Fruit fly (Drosophila melanogaster) S2 (cell line): Measurements from ENCODE around the gene CG12692.

ENCODE experiments used
- CG8478 ChIP-seq: fragments of >200 bp; optimal IDR thresholded peaks from 2 replicates; lab custom pipeline; 2018
- CTCF ChIP-seq, 2 experiments: fragments of >200 bp; optimal IDR thresholded peaks; 2 replicates each; lab custom pipeline; 2018

The CG12692 gene

DNA sequence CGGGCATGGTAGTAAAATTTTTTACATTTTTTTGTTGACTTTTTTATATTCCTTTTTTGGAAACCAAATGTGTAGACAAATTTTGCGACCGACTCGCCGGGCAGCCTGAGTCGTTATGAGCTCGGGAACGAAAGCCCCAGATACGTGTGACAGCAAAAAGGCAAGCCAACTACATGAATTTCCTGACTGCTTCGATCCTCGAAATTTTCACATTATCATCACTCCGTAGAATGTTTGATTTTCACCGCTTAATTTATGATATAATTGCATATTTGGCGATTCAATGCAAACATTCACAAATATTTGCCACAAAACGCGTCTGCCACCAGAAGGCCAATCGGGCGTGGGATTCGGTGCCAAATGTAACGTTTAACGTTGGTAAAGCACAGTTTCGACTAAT lies 25.2 kb downstream of the CG12692 start, which contains the start of gene CG15577:
Gene CG15577, minus strand, starts transcription at position 101 of the 400 bp plus-strand sequence.
- TF ChIP-seq CG8478 (no peak), CTCF (optimal IDR thresholded peaks at IDR 0.05; lab: Kevin White, UChicago) (no peak)

DNA sequence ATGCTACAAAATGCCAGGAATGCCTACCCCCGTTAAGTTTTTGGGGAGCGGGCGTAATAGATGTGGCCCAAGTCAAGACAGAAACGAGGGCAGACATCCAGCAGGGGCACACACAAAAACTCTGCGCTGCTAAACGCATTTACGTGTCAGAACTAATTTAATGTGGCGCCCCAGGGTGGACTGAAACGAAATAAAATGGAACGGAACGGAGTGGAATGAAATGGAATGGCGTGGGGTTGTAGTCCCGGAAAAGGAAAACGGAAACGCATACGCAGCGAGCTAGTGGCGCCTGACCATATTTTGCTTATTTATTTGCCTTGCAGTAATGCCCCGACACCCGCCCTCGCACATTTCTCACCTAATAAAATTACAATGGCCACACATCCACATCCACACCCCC lies 28.6 kb downstream of the CG12692 start:
- TF ChIP-seq CG8478 (no peak), CTCF (optimal IDR thresholded peaks at IDR 0.05; lab: Kevin White, UChicago) (no peak)

DNA sequence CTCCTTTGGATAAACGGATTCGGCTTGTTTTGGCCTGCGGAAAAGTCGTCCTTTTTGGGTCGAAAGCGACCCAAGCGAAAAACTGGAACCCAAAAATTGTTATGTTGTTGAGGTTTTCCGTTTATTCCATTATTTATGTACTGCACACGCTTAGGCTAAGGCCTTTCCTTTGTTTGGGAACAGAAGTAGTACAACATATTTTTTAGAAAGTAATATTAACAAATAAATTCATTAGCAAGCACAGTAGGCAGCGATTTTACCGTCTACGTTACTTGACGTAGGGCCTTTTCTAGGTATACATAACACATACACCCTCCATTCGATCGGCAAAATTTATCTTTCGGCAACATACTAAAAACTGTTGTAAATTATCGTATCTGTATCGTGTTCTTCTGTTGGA lies 33.7 kb downstream of the CG12692 start, which contains the start of gene CG15572:
Gene CG15572, plus strand, starts transcription at position 301 of the 400 bp plus-strand sequence.
- TF ChIP-seq CG8478 (no peak), CTCF (optimal IDR thresholded peaks at IDR 0.05; lab: Kevin White, UChicago) (no peak)

DNA sequence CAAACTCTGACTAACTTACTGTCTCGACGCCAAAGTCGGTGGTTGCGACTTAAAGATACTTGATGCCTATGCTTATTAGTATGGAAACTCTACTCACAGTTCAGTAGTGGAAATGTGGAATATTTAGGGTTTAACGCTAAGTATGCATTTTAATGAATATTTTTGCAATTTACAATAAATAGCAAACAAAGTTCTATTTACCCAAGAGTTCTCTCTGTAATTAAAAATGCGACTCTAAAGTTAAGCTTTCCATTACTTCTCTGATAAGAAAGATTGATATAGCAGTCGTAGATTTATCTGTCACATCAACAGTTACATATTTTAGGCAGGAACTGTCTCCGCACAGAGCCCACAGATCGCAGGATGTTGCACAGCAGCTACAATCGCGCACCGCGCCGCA lies 36.3 kb downstream of the CG12692 start, which contains the start of gene CG12691:
Gene CG12691, plus strand, starts transcription at position 301 of the 400 bp plus-strand sequence.
- TF ChIP-seq CTCF (optimal IDR thresholded peaks at IDR 0.05; lab: Kevin White, UChicago) (no peak), CG8478 (no peak)

DNA sequence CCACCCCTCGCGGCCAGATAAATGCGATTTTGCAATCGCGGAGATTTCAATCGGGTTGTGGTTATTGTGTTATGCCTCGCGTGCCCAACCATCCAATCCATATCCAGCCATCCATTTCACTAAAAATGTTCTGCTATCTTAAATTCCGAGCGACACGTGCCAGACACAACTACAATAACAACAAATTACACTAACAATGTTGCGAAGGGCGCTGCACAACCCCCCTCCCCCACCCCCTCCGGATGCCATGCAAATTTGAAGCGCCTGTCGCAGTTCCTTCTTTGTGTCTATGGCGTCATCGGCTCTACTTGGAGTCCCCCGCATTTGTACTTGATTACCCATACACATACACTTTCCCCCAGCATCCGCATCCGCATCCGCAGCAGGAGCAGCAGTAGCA lies 36.8 kb downstream of the CG12692 start:
- TF ChIP-seq CTCF (optimal IDR thresholded peaks at IDR 0.05; lab: Kevin White, UChicago), result no peak
- no peak for TF ChIP-seq CG8478

DNA sequence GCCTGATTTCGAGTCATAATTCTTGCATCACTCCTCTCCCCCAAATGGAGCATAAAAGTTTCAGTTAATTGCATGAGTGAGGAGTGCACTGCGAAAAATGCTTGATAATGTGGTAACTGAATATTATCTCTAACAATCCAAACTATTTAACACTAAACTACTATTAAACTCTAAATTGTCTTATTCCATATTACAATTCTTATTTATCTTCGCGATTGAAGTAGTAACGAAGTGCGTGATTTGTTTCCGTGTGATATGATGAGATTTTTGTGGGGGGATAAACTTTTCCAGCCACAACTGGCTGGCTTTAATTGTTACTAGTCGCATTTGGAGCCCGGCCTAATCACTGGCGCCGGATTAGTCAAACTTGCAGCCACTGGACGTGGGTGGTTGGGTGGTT lies 37.8 kb downstream of the CG12692 start:
- TF ChIP-seq CTCF (optimal IDR thresholded peaks at IDR 0.05; lab: Kevin White, UChicago) (no peak), CG8478 (no peak)

DNA sequence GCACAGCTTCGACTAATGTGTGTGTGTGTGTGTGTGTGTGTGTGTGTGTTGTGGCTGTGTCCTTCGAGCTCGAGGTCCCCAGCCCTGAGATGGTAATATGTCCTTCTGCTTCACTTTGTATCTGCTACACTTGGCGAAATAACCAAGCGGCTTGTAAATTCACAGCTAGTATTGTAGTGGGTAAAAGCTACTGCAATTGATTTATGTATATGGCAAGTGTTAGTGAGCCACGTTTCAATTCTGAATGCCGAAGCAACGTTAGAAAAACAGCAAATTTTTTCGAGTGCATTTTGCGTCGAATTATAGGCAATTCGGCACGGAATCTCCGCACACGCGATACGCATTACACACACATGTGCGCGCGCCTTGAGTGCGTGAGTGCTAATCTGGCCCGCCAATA lies 39.5 kb downstream of the CG12692 start:
- no peak for TF ChIP-seq CG8478
- TF ChIP-seq CTCF (optimal IDR thresholded peaks at IDR 0.05; lab: Kevin White, UChicago), result no peak

DNA sequence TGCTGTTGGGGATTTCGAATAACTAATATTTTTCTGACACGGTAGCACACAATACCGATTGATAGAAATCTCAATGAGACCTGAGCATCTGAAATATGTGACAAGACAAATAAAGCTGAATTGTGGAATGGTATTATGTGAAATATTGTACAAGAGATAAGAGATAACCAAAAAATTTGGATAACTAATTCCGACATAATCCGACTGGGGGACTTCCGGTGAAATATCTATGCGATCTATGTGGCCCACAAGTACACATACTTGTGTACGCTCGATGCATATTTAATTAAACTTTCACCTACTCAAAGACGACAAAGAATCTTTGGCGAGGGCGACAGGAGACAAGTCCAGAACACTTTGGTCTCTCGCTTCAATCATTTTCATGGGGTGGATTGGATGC lies 49.5 kb downstream of the CG12692 start, which contains the start of gene CG15576:
Gene CG15576, minus strand, starts transcription at position 101 of the 400 bp plus-strand sequence.
- no peak for TF ChIP-seq CTCF (optimal IDR thresholded peaks at IDR 0.05; lab: Kevin White, UChicago)
- TF ChIP-seq CG8478, result no peak
